Worm (Caenorhabditis elegans): ENCODE results near the gene M03F8.5.

DNA sequence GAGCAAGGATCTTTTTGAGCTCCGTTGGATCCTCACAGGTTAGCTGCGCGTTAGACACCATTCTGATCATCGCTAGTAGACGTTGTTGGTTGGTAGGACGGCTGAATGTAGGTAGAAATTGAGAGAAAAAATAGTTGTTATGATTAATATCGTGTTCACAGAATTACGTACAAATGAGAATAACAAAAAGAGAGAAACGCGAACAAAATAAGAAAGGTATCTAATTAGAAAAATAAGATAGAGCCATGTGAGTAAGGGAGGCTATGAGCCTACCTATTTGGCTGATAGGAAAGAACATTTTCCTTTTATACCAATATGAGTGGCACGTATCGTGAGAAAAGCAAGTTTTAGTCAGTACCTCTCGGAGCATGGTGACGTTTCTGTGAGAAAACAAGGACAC lies 52.9 kb downstream of the M03F8.5 start, which contains the start of gene C04E6.8:
- no peak for TF ChIP-seq fkh-10 (GFP tag; optimal IDR thresholded peaks at IDR 0.05)
- no peak for TF ChIP-seq daf-12 (tag; optimal IDR thresholded peaks at IDR 0.05)
- TF ChIP-seq nhr-25 (tag; optimal IDR thresholded peaks at IDR 0.05), result no peak
- no peak for TF ChIP-seq nhr-77 (tag; optimal IDR thresholded peaks at IDR 0.05)
- TF ChIP-seq pqm-1 (tag; optimal IDR thresholded peaks at IDR 0.05), result no peak
- TF ChIP-seq lsy-12 (tag; optimal IDR thresholded peaks at IDR 0.05), result no peak

All from whole organism, L3 larva.